Worm (Caenorhabditis elegans): ENCODE results near the gene idpa-3.

Gene idpa-3

ce11 chrX:10386408-10386807 lies 50.2 kb downstream of the idpa-3 start, which contains the start of gene dyf-6:
Gene dyf-6 (minus strand): TSS chrX:10386508.
- TF ChIP-seq elt-1 (tag; optimal IDR thresholded peaks at IDR 0.05) (no peak), nhr-67 (tag; optimal IDR thresholded peaks at IDR 0.05) (no peak), nfya-1 (tag; optimal IDR thresholded peaks at IDR 0.05; ENCODE audit: insufficient read depth) (no peak), hmg-11 (tag; optimal IDR thresholded peaks at IDR 0.05) (no peak), daf-12 (tag; optimal IDR thresholded peaks at IDR 0.05) (no peak), eor-1 (tag; optimal IDR thresholded peaks at IDR 0.05) (no peak), jun-1 (tag; optimal IDR thresholded peaks at IDR 0.05) (no peak), R02D3.7 (tag; optimal IDR thresholded peaks at IDR 0.05) (no peak), ceh-16 (tag; optimal IDR thresholded peaks at IDR 0.05) (no peak), skn-1 (tag; optimal IDR thresholded peaks at IDR 0.05) (no peak), elt-3 (tag; optimal IDR thresholded peaks at IDR 0.05) (no peak), nhr-77 (tag; optimal IDR thresholded peaks at IDR 0.05) (no peak)
